Worm (Caenorhabditis elegans) whole organism, L4/young adult: ENCODE results near the gene dhs-31.

Source experiments
- W03F9.2 ChIP-seq: fragments of 150-350 bp; optimal IDR thresholded peaks from 2 replicates; lab custom pipeline; 2014; ENCODE audit warnings: missing biosample characterization, missing genetic modification characterization
- dao-5 ChIP-seq: sonication (generic microtip); optimal IDR thresholded peaks from 2 replicates; lab custom pipeline; 2016; ENCODE audit warnings: missing genotype, missing genetic modification characterization, moderate library complexity, missing compliant biosample characterization
- him-1 ChIP-seq: sonication (generic microtip); optimal IDR thresholded peaks from 2 replicates; lab custom pipeline; 2016; ENCODE audit warnings: missing genotype, missing genetic modification reagents, missing genetic modification characterization, missing compliant biosample characterization

DNA sequence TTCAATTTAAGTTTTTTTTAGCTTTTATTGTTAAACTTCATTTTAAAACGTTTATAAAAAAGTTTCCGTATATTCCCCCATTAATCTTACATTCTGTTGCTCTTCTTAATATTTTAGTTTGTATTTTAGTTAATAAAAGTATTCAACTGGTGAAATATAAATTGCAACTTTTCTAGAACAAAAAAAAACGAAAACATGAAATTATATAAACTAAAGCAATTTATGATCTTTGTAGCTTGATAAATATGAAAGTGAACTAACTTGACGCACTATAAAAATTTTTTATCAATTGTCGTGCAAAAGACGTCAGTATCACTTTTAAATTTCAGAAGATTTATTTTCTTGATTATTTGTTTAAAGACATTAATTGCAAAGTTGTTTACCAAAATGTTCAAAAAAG, 23.1 kb downstream of the dhs-31 start, which contains the start of gene F44D12.2:
- no peak for TF ChIP-seq W03F9.2 (tag; lab: Kevin White, UChicago)
- no peak for TF ChIP-seq him-1 (tag; lab: Kevin White, UChicago)
- TF ChIP-seq dao-5 (tag; lab: Kevin White, UChicago): no peak
